Worm (Caenorhabditis elegans): ENCODE results near the gene ndua-5.
A peak's percentile ranks its signal among the peaks of the same experiment; 100 is the strongest.

The ndua-5 gene

ce11 chrIV:9485972-9486371 is 38.7 kb downstream of the ndua-5 start, which contains the start of gene sru-2:
Gene sru-2, plus strand, starts transcription at chrIV:9486272.
- TF ChIP-seq B0019.2 (GFP tag; conservative IDR thresholded peaks at IDR 0.05) (no peak), ztf-25 (GFP tag; IDR thresholded peaks at IDR 0.05) (no peak), pbrm-1 (GFP tag; IDR thresholded peaks at IDR 0.05) (no peak), B0261.1 (tag; optimal IDR thresholded peaks at IDR 0.05) (no peak), hrde-1 (tag; optimal IDR thresholded peaks at IDR 0.05; ENCODE audit: borderline replicate concordance) (no peak), F57C9.4 (tag; optimal IDR thresholded peaks at IDR 0.05) (no peak), rcor-1 (GFP tag; IDR thresholded peaks at IDR 0.05) (no peak)

DNA sequence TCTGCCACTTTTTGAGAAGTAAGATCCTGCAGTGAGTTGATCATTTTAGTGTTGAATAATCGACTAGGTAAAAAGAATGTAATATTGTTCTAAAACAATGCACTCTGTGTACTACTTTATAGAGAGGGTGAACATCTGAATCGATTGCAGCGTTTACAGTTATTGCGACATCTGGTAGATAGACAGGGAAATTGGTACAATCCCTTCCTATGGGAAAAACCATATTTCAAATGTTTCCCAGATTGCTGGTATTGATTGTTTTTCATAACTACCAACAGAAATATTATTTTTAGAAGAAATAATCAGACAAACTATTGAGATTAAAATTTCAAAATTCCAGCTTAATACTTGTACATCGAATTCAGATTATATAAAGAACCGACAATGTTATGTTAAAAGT is 39.7 kb downstream of the ndua-5 start, which contains the start of gene gadr-2:
gadr-2 (minus strand) TSS at position 101 of the 400 bp plus-strand sequence.
- no peak for TF ChIP-seq Y67H2A.10 (GFP tag; conservative IDR thresholded peaks at IDR 0.05)
- no peak for TF ChIP-seq F49E8.2 (tag; optimal IDR thresholded peaks at IDR 0.05; ENCODE audit: insufficient read depth)
- no peak for TF ChIP-seq ztf-6 (GFP tag; IDR thresholded peaks at IDR 0.05)
- TF ChIP-seq zim-3 (tag; optimal IDR thresholded peaks at IDR 0.05), result no peak
- TF ChIP-seq egrh-3 (GFP tag; IDR thresholded peaks at IDR 0.05), result no peak
- no peak for TF ChIP-seq aptf-3 (GFP tag; IDR thresholded peaks at IDR 0.05)
- TF ChIP-seq repo-1 (tag; optimal IDR thresholded peaks at IDR 0.05), result no peak
- no peak for TF ChIP-seq hsf-1 (GFP tag; IDR thresholded peaks at IDR 0.05)

- no peak for TF ChIP-seq ets-4 (GFP tag; optimal IDR thresholded peaks at IDR 0.05)
- no peak for TF ChIP-seq zim-3 (tag; optimal IDR thresholded peaks at IDR 0.05)
- no peak for TF ChIP-seq Y79H2A.3 (GFP tag; conservative IDR thresholded peaks at IDR 0.05)
- no peak for TF ChIP-seq efl-1 (GFP tag; optimal IDR thresholded peaks at IDR 0.05)
- TF ChIP-seq ztf-28 (GFP tag; IDR thresholded peaks at IDR 0.05), result no peak
- no peak for TF ChIP-seq rcor-1 (GFP tag; IDR thresholded peaks at IDR 0.05)
- no peak for TF ChIP-seq aptf-2 (GFP tag; conservative IDR thresholded peaks at IDR 0.05)
- no peak for TF ChIP-seq mel-28 (tag; optimal IDR thresholded peaks at IDR 0.05; ENCODE audit: borderline replicate concordance)
Measured at ce11 chrIV:9480936-9481335, 43.8 kb downstream of the ndua-5 start, which contains the start of gene cng-3. Gene cng-3, minus strand, starts transcription at chrIV:9481037.

- no peak for TF ChIP-seq unc-62 (GFP tag; optimal IDR thresholded peaks at IDR 0.05)
- TF ChIP-seq egrh-3 (GFP tag; IDR thresholded peaks at IDR 0.05), result no peak; the same call in 1 of the 2 replicates
- 0 out of 2 replicates have a peak, but pooled peaks have one; percentile 15 for TF ChIP-seq aptf-2 (GFP tag; conservative IDR thresholded peaks at IDR 0.05)
- no peak for TF ChIP-seq sea-2 (GFP tag; IDR thresholded peaks at IDR 0.05)
- no peak for TF ChIP-seq gei-17 (GFP tag; optimal IDR thresholded peaks at IDR 0.05)
- TF ChIP-seq unc-130 (GFP tag; optimal IDR thresholded peaks at IDR 0.05), result peak; percentile 62
- TF ChIP-seq nhr-27 (tag; optimal IDR thresholded peaks at IDR 0.05), result peak; percentile 94
- TF ChIP-seq C17E4.6 (GFP tag; IDR thresholded peaks at IDR 0.05), result 0 out of 2 replicates have a peak, but pooled peaks have one; percentile 14
- TF ChIP-seq lag-1 (GFP tag; IDR thresholded peaks at IDR 0.05), result no peak
- peak; percentile 85 for TF ChIP-seq nhr-179 (tag; optimal IDR thresholded peaks at IDR 0.05)
- TF ChIP-seq B0261.1 (tag; optimal IDR thresholded peaks at IDR 0.05), result peak; percentile 97
- no peak for TF ChIP-seq F10E7.11 (tag; optimal IDR thresholded peaks at IDR 0.05)
- no peak for TF ChIP-seq lsl-1 (GFP tag; optimal IDR thresholded peaks at IDR 0.05)
- peak; percentile 77 for TF ChIP-seq rcor-1 (GFP tag; IDR thresholded peaks at IDR 0.05)
- TF ChIP-seq pha-4 (tag; optimal IDR thresholded peaks at IDR 0.05), result no peak
- TF ChIP-seq hmg-20 (GFP tag; IDR thresholded peaks at IDR 0.05), result peak; percentile 78; the same call in 1 of the 2 replicates
- peak; percentile 88 for TF ChIP-seq hrde-1 (tag; optimal IDR thresholded peaks at IDR 0.05; ENCODE audit: borderline replicate concordance)
- peak; percentile 98 for TF ChIP-seq fkh-3 (tag; optimal IDR thresholded peaks at IDR 0.05)
- peak; percentile 59 for TF ChIP-seq tlf-1 (GFP tag; optimal IDR thresholded peaks at IDR 0.05)
- TF ChIP-seq mes-4 (tag; optimal IDR thresholded peaks at IDR 0.05), result peak; percentile 87
- TF ChIP-seq ceh-27 (GFP tag; optimal IDR thresholded peaks at IDR 0.05), result no peak
- TF ChIP-seq D2030.7 (GFP tag; IDR thresholded peaks at IDR 0.05), result peak; percentile 73
- peak; percentile 41 for TF ChIP-seq ccch-3 (GFP tag; optimal IDR thresholded peaks at IDR 0.05)
- TF ChIP-seq F33H1.4 (GFP tag; IDR thresholded peaks at IDR 0.05), result no peak
- TF ChIP-seq mxl-1 (tag; optimal IDR thresholded peaks at IDR 0.05), result peak; percentile 88
- TF ChIP-seq lir-1 (GFP tag; conservative IDR thresholded peaks at IDR 0.05), result no peak
Measured at ce11 chrIV:9477135-9477928, 47.4 kb downstream of the ndua-5 start, which contains the start of gene wrt-3. Gene wrt-3, minus strand, starts transcription at chrIV:9477456.

Measured in whole organism, young adult.